Fruit fly (Drosophila melanogaster): ENCODE results near the gene js.
A peak's percentile ranks its signal among the peaks of the same experiment; 100 is the strongest.

Gene js

dm6 chr3R:16359098-16359497, 9.0 kb downstream of the js start, which contains the start of gene CG17931:
CG17931 (minus strand) TSS chr3R:16359466.
- TF ChIP-seq CG17801 (GFP tag; optimal IDR thresholded peaks at IDR 0.05; ENCODE audit: partially characterized antibody): no peak

- TF ChIP-seq CG17801 (GFP tag; optimal IDR thresholded peaks at IDR 0.05; ENCODE audit: partially characterized antibody): no peak
These were observed 11.3 kb downstream of the js start, which contains the start of gene CG10311 for dm6 chr3R:16356863-16357215. CG10311 (minus strand) TSS chr3R:16357015.

- no peak for TF ChIP-seq CG17801 (GFP tag; optimal IDR thresholded peaks at IDR 0.05; ENCODE audit: partially characterized antibody)
These were observed 11.8 kb downstream of the js start for dm6 chr3R:16356215-16356862.

- TF ChIP-seq CG17801 (GFP tag; optimal IDR thresholded peaks at IDR 0.05; ENCODE audit: partially characterized antibody): no peak
These were observed 12.6 kb downstream of the js start for dm6 chr3R:16355393-16355943.

DNA sequence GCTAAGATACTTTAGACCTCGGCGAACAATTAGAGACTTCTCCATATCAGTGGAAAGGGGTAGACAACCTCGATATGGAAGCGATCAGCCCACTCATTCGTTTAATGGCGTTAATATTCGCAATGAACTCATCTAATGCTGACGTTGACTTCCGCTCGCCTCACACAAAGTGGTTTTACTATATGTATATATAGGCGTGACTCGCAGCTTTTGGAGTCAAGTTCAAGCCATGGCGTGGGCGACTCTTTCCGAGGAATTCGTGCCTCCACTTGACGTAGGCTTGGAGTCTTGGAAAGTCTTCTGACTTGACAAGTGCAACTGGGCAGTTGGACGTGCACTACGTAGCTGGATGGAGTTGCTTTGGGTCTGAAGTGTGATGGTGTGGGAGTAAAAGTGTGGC, 14.4 kb downstream of the js start:
- TF ChIP-seq CG17801 (GFP tag; optimal IDR thresholded peaks at IDR 0.05; ENCODE audit: partially characterized antibody): no peak

dm6 chr3R:16353195-16353594, 14.9 kb downstream of the js start:
- no peak for TF ChIP-seq CG17801 (GFP tag; optimal IDR thresholded peaks at IDR 0.05; ENCODE audit: partially characterized antibody)

- no peak for TF ChIP-seq CG17801 (GFP tag; optimal IDR thresholded peaks at IDR 0.05; ENCODE audit: partially characterized antibody)
These were observed 16.1 kb downstream of the js start for dm6 chr3R:16352039-16352438.

DNA sequence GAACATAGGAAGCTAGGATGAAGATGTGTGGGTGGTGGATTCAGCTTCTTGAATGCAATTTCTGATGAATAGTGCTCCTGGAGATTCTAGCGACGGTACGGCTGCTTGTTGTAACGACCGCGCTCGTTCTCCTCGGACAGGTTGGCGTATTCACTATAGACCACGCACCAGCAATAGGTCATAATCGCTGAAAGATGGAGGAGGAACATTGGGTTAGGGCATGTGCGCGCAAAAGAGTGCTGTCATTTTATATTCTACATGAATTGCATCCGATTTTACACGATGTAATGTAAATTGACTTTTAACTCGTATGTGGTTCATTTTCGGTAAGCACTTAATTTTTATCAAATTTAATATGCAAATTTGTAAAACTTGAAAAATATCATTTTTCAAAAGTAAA, 17.1 kb downstream of the js start:
- TF ChIP-seq CG17801 (GFP tag; optimal IDR thresholded peaks at IDR 0.05; ENCODE audit: partially characterized antibody): no peak

- no peak for TF ChIP-seq CG17801 (GFP tag; optimal IDR thresholded peaks at IDR 0.05; ENCODE audit: partially characterized antibody)
These were observed 17.7 kb downstream of the js start for dm6 chr3R:16350400-16350799.

DNA sequence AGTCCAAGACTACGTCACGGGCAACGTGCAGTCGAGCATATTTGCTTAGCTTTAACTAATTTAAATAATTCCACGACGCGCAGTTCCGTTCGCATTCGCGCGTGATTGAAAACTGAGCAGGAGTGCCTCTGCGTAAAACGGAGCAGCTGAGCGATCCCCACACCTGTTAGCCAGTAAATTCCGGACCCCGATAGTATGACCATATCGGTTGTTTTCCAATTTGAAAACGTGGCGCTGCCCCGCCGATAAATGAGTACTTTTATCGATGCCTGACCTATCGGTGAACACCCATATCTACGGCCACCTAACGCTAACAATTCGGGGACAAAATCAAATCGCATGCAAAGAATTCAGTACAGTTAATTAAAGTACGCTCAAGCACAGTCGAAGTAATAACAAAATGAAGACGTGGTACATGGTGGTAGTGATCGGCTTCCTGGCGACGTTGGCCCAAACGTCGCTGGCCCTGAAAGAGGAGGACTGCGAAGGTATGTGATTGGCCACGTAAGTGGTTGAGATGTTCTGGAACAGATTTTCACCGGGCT, 18.9 kb downstream of the js start, which contains the start of the genes CG14879 and Manf:
Gene CG14879, minus strand, starts transcription at position 116 of the 545 bp plus-strand sequence.
Gene Manf, plus strand, starts transcription at position 294 of the 545 bp plus-strand sequence.
- TF ChIP-seq CG17801 (GFP tag; optimal IDR thresholded peaks at IDR 0.05; ENCODE audit: partially characterized antibody): no peak

dm6 chr3R:16348289-16348688, 19.8 kb downstream of the js start:
- no peak for TF ChIP-seq CG17801 (GFP tag; optimal IDR thresholded peaks at IDR 0.05; ENCODE audit: partially characterized antibody)

DNA sequence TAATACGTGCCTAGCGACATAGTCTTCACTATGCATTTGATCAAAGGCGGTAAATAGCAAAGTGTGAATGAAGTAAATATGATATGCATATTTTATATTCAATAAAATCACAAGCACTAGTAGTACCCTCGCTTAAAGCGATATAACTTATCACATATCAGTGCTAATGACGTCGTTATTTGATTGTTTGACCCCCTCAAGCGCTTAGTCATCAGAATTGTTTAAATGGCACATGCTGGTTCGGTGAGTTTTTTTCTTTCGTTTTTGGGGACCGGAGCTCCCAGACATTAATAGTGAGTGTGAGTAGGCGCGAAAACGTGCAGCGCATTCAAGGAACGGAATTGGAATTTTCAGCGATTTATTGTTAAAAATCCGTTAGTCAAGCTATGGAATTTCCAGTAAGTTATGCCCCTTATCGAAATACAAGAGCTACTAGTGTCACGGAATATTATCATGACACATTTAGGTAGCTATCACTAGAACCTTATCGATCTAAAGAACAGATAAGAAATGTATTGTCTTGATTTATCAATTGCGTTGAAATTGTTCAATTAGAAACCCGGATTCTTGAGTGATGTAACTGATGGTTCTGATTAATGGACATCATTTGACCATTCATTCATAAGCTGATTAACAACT, 20.4 kb downstream of the js start:
- TF ChIP-seq CG17801 (GFP tag; optimal IDR thresholded peaks at IDR 0.05; ENCODE audit: partially characterized antibody): no peak

DNA sequence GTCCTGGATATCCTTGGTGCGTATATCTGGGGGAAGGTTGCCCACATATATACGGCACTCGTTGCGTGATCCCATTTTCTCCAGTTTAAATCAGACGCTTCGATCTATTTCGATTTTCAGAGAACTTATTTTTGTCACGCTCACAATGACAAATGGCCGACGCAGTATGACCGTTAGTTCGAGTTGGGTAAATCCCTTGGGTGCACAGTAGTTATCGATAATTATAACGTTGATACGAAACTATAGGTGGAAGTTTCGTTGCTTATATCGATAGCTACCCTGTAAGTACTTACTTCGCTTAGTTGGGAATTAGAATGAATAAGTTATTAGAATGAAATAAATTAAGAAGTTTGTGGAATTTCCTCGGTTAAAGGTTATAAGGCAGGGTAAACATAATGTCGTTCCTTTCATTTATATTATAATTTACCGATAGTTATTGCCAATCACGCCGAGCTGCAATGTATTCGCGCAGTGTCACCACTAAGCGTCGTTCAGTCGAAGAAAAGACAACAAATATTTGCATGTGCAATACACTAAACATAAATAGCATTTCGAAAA, 26.2 kb downstream of the js start, which contains the start of the genes SF2 and pad:
Gene SF2, minus strand, starts transcription at position 172 of the 558 bp plus-strand sequence.
Gene pad, plus strand, starts transcription at position 502 of the 558 bp plus-strand sequence.
- TF ChIP-seq CG17801 (GFP tag; optimal IDR thresholded peaks at IDR 0.05; ENCODE audit: partially characterized antibody): peak; percentile 77

DNA sequence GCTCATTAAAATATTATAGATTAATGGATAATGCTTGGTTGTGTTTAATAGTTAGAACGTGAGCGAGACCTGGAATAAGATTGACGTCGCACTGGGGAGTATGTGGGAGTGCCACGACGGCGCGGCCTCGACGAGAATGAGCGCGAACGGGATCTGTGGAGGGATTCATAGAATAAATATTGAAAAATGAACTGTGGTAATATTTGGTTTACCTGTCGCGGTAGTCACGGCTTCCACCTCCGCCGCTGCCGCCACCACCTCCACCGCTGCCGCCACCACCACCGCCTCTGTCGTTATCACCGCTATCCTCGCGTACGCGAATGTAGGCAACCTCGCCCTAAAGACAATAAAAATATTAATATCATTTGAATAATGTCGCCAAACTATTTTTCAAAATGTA, 27.5 kb downstream of the js start:
- TF ChIP-seq CG17801 (GFP tag; optimal IDR thresholded peaks at IDR 0.05; ENCODE audit: partially characterized antibody): no peak

DNA sequence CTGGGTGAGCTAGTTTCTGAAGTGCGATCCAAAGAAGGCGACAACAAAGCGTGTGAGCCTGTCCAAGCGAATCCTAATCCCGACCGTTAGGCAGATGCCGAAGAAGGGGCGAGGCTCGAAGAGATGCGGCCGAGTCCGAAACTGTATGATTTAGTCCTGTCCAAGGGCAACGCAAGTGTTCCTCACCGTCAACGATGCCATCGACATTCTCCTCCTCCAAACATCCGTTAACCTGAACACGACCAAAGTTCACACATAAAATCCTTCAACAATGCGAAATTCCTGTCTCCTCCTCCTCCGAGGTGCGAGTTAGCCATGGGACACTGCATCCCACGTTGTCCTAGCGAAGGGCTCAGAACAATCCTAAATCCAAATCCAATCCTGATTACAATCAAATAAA, 28.6 kb downstream of the js start, which contains the start of gene Sulf1:
Gene Sulf1, minus strand, starts transcription at position 101 of the 400 bp plus-strand sequence.
- no peak for TF ChIP-seq CG17801 (GFP tag; optimal IDR thresholded peaks at IDR 0.05; ENCODE audit: partially characterized antibody)

Measured in ovary, adult (tissue).